Fruit fly (Drosophila melanogaster): Measurements from ENCODE around the gene RpL34a.
A peak's percentile ranks its signal among the peaks of the same experiment; 100 is the strongest.

The RpL34a gene

dm6 chr3R:26055214-26055632, 3.8 kb downstream of the RpL34a start, which contains the start of gene Cmpk (continued):
- TF ChIP-seq tll (GFP tag; optimal IDR thresholded peaks at IDR 0.05), result no peak
- no peak for TF ChIP-seq ssp (GFP tag; IDR thresholded peaks at IDR 0.05)
- TF ChIP-seq rib (GFP tag; IDR thresholded peaks at IDR 0.05), result no peak
- TF ChIP-seq vfl (GFP tag; optimal IDR thresholded peaks at IDR 0.05), result peak; percentile 12
- TF ChIP-seq Sry-β (GFP tag; optimal IDR thresholded peaks at IDR 0.05), result peak; percentile 46
- TF ChIP-seq CG31365 (tag; optimal IDR thresholded peaks at IDR 0.05), result no peak
- TF ChIP-seq CG11085 (GFP tag; IDR thresholded peaks at IDR 0.05), result 0 out of 2 replicates have a peak, but pooled peaks have one; percentile 58
- peak; percentile 75 for TF ChIP-seq CG9727 (GFP tag; optimal IDR thresholded peaks at IDR 0.05)
- TF ChIP-seq az2 (GFP tag; optimal IDR thresholded peaks at IDR 0.05), result peak; percentile 30
- TF ChIP-seq hb (GFP tag; IDR thresholded peaks at IDR 0.05; ENCODE audit: partially characterized antibody), result no peak
- TF ChIP-seq CG4617 (GFP tag; optimal IDR thresholded peaks at IDR 0.05; ENCODE audit: borderline replicate concordance), result peak; percentile 69
- TF ChIP-seq CG9876 (GFP tag; optimal IDR thresholded peaks at IDR 0.05), result peak; percentile 3
- TF ChIP-seq phol (tag; optimal IDR thresholded peaks at IDR 0.05), result peak; percentile 68
- TF ChIP-seq tap (tag; optimal IDR thresholded peaks at IDR 0.05), result peak; percentile 72
- peak; percentile 97 for TF ChIP-seq CG15601 (tag; optimal IDR thresholded peaks at IDR 0.05)
- peak; percentile 68 for TF ChIP-seq CG2116 (GFP tag; optimal IDR thresholded peaks at IDR 0.05)
- no peak for TF ChIP-seq Hr39 (optimal IDR thresholded peaks at IDR 0.05)
- TF ChIP-seq salm (tag; optimal IDR thresholded peaks at IDR 0.05), result peak; percentile 63
- TF ChIP-seq p53 (GFP tag; optimal IDR thresholded peaks at IDR 0.05), result no peak
- TF ChIP-seq Opbp (GFP tag; IDR thresholded peaks at IDR 0.05; ENCODE audit: partially characterized antibody), result 0 out of 3 replicates have a peak, but pooled peaks have one; percentile 33
- TF ChIP-seq CG13287 (GFP tag; IDR thresholded peaks at IDR 0.05; ENCODE audit: partially characterized antibody), result peak; percentile 58
- no peak for TF ChIP-seq CkIIα-i1 (GFP tag; IDR thresholded peaks at IDR 0.05)
- no peak for TF ChIP-seq C15 (GFP tag; IDR thresholded peaks at IDR 0.05)
- peak; percentile 45 for TF ChIP-seq Fer2 (tag; optimal IDR thresholded peaks at IDR 0.05)
- TF ChIP-seq E2f2 (GFP tag; IDR thresholded peaks at IDR 0.05), result peak; percentile 92
- TF ChIP-seq grau (tag; optimal IDR thresholded peaks at IDR 0.05), result peak; percentile 62
- TF ChIP-seq gsb (GFP tag; IDR thresholded peaks at IDR 0.05), result no peak
- no peak for TF ChIP-seq CG4730 (GFP tag; IDR thresholded peaks at IDR 0.05)
- peak; percentile 47 for TF ChIP-seq org-1 (GFP tag; optimal IDR thresholded peaks at IDR 0.05)
- peak; percentile 46 for TF ChIP-seq tup (GFP tag; optimal IDR thresholded peaks at IDR 0.05)
- no peak for TF ChIP-seq CG16813 (GFP tag; IDR thresholded peaks at IDR 0.05; ENCODE audit: partially characterized antibody)
- no peak for TF ChIP-seq wor (GFP tag; IDR thresholded peaks at IDR 0.05)
- TF ChIP-seq Lim3 (GFP tag; IDR thresholded peaks at IDR 0.05), result no peak
- TF ChIP-seq CHES-1-like (GFP tag; optimal IDR thresholded peaks at IDR 0.05), result peak; percentile 44
- TF ChIP-seq CG3838 (GFP tag; optimal IDR thresholded peaks at IDR 0.05), result no peak
- TF ChIP-seq Ravus (GFP tag; IDR thresholded peaks at IDR 0.05), result no peak
- no peak for TF ChIP-seq CG18476 (GFP tag; optimal IDR thresholded peaks at IDR 0.05)
- peak; percentile 76 for TF ChIP-seq YL-1 (GFP tag; optimal IDR thresholded peaks at IDR 0.05)
- TF ChIP-seq Ada2b (GFP tag; IDR thresholded peaks at IDR 0.05), result no peak
- TF ChIP-seq lilli (GFP tag; optimal IDR thresholded peaks at IDR 0.05), result peak; percentile 48
- TF ChIP-seq fd3F (GFP tag; optimal IDR thresholded peaks at IDR 0.05), result peak; percentile 35
- TF ChIP-seq peb (GFP tag; IDR thresholded peaks at IDR 0.05), result no peak
- no peak for TF ChIP-seq tio (GFP tag; optimal IDR thresholded peaks at IDR 0.05)
- no peak for TF ChIP-seq slou (GFP tag; optimal IDR thresholded peaks at IDR 0.05)
- peak; percentile 54; the same call in 2 of the 4 replicates for TF ChIP-seq Dll (GFP tag; IDR thresholded peaks at IDR 0.05; ENCODE audit: partially characterized antibody)
- TF ChIP-seq CG2202 (tag; optimal IDR thresholded peaks at IDR 0.05), result peak; percentile 47
- peak; percentile 47; the same call in 1 of the 2 replicates for TF ChIP-seq CG11247 (GFP tag; IDR thresholded peaks at IDR 0.05)
- peak; percentile 11 for TF ChIP-seq CG33213 (GFP tag; optimal IDR thresholded peaks at IDR 0.05)
- peak; percentile 63 for TF ChIP-seq CG3407 (GFP tag; optimal IDR thresholded peaks at IDR 0.05)
- TF ChIP-seq CG11560 (tag; IDR thresholded peaks at IDR 0.05), result no peak
- TF ChIP-seq CG7745 (tag; optimal IDR thresholded peaks at IDR 0.05), result no peak
